Fruit fly (Drosophila melanogaster): Measurements from ENCODE around the gene Gel.

- TF ChIP-seq psq (optimal IDR thresholded peaks at IDR 0.05) (no peak), insv (optimal IDR thresholded peaks at IDR 0.05) (no peak), h (optimal IDR thresholded peaks at IDR 0.05) (no peak)
Observed at dm6 chr3R:4214601-4215000, 20.4 kb upstream of the Gel start.

All from Kc167 (cell line).